Worm (Caenorhabditis elegans) whole organism, L1 larva: ENCODE measurements around the gene F02C12.2.

Source experiments
- F16B12.6 ChIP-seq: fragments of 150-350 bp; optimal IDR thresholded peaks from 2 replicates; lab custom pipeline; 2014; ENCODE audit warnings: missing biosample characterization, missing genetic modification characterization
- aha-1 ChIP-seq: fragments of 150-350 bp; optimal IDR thresholded peaks from 2 replicates; lab custom pipeline; 2014; ENCODE audit warnings: missing biosample characterization, missing genetic modification characterization
- ama-1 ChIP-seq: fragments of 150-350 bp; optimal IDR thresholded peaks from 2 replicates; lab custom pipeline; 2014
- ces-1 ChIP-seq: fragments of 150-350 bp; optimal IDR thresholded peaks from 2 replicates; lab custom pipeline; 2014; ENCODE audit warnings: missing biosample characterization, missing genetic modification reagents, missing genetic modification characterization
- elt-3 ChIP-seq, 6 experiments: fragments of 150-350 bp in 1 of 6; sonication (generic microtip); optimal IDR thresholded peaks; 2 replicates each; lab custom pipeline; 2017 to 2018; ENCODE audit warnings: missing biosample characterization in 6 of 6, missing genetic modification characterization in 6 of 6, inconsistent platforms in 1 of 6
- ets-5 ChIP-seq: fragments of 200-800 bp; sonication (Bioruptor generic); IDR thresholded peaks from 2 replicates; pipeline ENCODE4 v1.3.6; 2022; ENCODE audit warnings: missing genetic modification characterization, missing compliant biosample characterization
- grh-1 ChIP-seq: fragments of 200-800 bp; sonication (Bioruptor generic); IDR thresholded peaks from 2 replicates; pipeline ENCODE4 v1.3.6; 2022; ENCODE audit warnings: missing genetic modification reagents, missing genetic modification characterization, missing compliant biosample characterization
- lin-13 ChIP-seq: fragments of 150-350 bp; optimal IDR thresholded peaks from 2 replicates; lab custom pipeline; 2014; ENCODE audit warnings: missing biosample characterization, missing genetic modification reagents, missing genetic modification characterization
- nhr-20 ChIP-seq: sonication (generic microtip); optimal IDR thresholded peaks from 2 replicates; lab custom pipeline; 2016; ENCODE audit warnings: mild to moderate bottlenecking, missing genetic modification characterization, missing compliant biosample characterization
- nhr-237 ChIP-seq: fragments of 150-350 bp; optimal IDR thresholded peaks from 2 replicates; lab custom pipeline; 2014; ENCODE audit warnings: missing biosample characterization, missing genetic modification characterization
- nhr-28 ChIP-seq: fragments of 150-350 bp; optimal IDR thresholded peaks from 2 replicates; lab custom pipeline; 2014; ENCODE audit warnings: missing biosample characterization, missing genetic modification characterization
- nhr-90 ChIP-seq: sonication (generic microtip); optimal IDR thresholded peaks from 2 replicates; lab custom pipeline; 2016; ENCODE audit warnings: mild to moderate bottlenecking, missing genetic modification characterization, missing compliant biosample characterization; ENCODE audit not compliant: poor library complexity
- sox-4 ChIP-seq: sonication (generic microtip); optimal IDR thresholded peaks from 2 replicates; lab custom pipeline; 2016; ENCODE audit warnings: missing genetic modification characterization, missing compliant biosample characterization
- sup-37 ChIP-seq: fragments of 200-800 bp; sonication (Bioruptor generic); optimal IDR thresholded peaks from 2 replicates; lab custom pipeline; 2018; ENCODE audit warnings: mild to moderate bottlenecking, missing genetic modification characterization, missing compliant biosample characterization

ce11 chrX:13442446-13442845 lies 43.3 kb upstream of the F02C12.2 start:
- TF ChIP-seq nhr-237 (tag; lab: Kevin White, UChicago) (no peak), elt-3 (tag; optimal IDR thresholded peaks at IDR 0.05; lab: Kevin White, UChicago) (no peak), ces-1 (no peak), grh-1 (GFP tag; lab: Robert Waterston, UW) (no peak), ama-1 (lab: Kevin White, UChicago) (no peak), lin-13 (GFP tag; lab: Kevin White, UChicago) (no peak), ets-5 (GFP tag; lab: Robert Waterston, UW) (no peak), sup-37 (GFP tag; lab: Kevin White, UChicago) (no peak), nhr-90 (peak; percentile 36), F16B12.6 (tag; lab: Kevin White, UChicago) (no peak), nhr-20 (peak; percentile 46), nhr-28 (tag; lab: Kevin White, UChicago) (no peak), sox-4 (peak; percentile 33), aha-1 (tag; lab: Kevin White, UChicago) (no peak)
